Worm (Caenorhabditis elegans): Measurements from ENCODE around the gene faah-5.
"Not testable (repeated sequence)": the region's sequence is repeated elsewhere in the genome, so short reads cannot be mapped to it uniquely, and the experiment has no call there.

Gene faah-5

DNA sequence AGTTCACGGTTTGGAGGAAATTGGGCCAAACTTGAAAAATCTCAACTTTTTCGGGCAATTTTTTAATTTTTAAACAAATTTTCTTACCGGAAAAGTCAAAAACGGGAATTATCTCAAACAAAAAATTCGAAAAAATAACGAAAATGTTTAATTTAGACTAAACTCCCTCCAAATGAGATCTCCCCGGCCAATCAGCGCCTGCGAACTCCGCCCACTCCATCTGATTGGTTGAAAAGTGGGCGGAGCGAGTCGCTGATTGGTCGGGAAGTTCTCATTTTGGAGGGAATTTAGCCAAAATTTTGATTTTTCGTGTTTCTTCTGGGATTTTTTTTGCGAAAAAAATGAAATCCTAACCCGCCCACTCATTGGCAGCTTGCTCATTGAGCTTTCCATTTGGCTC is 5.4 kb upstream of the faah-5 start:
- TF ChIP-seq ham-2 (GFP tag; optimal IDR thresholded peaks at IDR 0.05) (no peak), M03D4.4 (tag; optimal IDR thresholded peaks at IDR 0.05) (no peak), tbx-8 (GFP tag; optimal IDR thresholded peaks at IDR 0.05) (no peak), lin-13 (tag; optimal IDR thresholded peaks at IDR 0.05) (no peak), ces-1 (GFP tag; optimal IDR thresholded peaks at IDR 0.05) (no peak), unc-120 (tag; optimal IDR thresholded peaks at IDR 0.05; ENCODE audit: poor library complexity, severe bottlenecking) (no peak), nhr-28 (tag; optimal IDR thresholded peaks at IDR 0.05) (no peak), hlh-1 (tag; optimal IDR thresholded peaks at IDR 0.05) (no peak), pha-4 (tag; optimal IDR thresholded peaks at IDR 0.05) (no peak), zip-8 (tag; optimal IDR thresholded peaks at IDR 0.05) (no peak), nhr-237 (tag; optimal IDR thresholded peaks at IDR 0.05) (no peak), sem-2 (GFP tag; optimal IDR thresholded peaks at IDR 0.05) (no peak), nhr-2 (tag; optimal IDR thresholded peaks at IDR 0.05) (no peak), ceh-43 (GFP tag; optimal IDR thresholded peaks at IDR 0.05) (no peak), ztf-11 (tag; optimal IDR thresholded peaks at IDR 0.05) (no peak), sptf-1 (tag; optimal IDR thresholded peaks at IDR 0.05) (no peak)

DNA sequence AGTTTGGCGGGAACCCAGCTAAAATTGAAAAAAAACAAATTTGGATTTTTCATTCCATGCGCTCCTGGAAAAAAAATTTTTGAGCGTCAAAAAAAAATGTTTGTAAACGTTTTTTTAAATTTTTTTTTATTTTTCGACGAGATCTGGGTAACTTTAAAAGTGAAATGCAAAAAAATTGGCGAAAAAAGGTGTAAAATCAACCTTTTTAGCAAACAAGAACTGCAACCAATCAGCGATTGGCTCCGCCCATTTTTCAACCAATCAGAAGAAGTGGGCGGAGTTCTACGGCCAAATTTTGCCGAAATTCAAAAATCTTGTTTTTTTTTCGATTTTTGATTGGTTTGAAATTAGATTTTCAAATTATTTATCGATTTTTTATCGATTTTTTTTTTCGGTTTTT is 4.3 kb upstream of the faah-5 start:
- TF ChIP-seq mls-2 (tag; optimal IDR thresholded peaks at IDR 0.05) (no peak), nhr-76 (tag; optimal IDR thresholded peaks at IDR 0.05) (no peak), nhr-28 (tag; optimal IDR thresholded peaks at IDR 0.05) (no peak), zip-8 (tag; optimal IDR thresholded peaks at IDR 0.05) (no peak), lin-32 (GFP tag; optimal IDR thresholded peaks at IDR 0.05) (no peak), ztf-11 (tag; optimal IDR thresholded peaks at IDR 0.05) (no peak), nhr-237 (tag; optimal IDR thresholded peaks at IDR 0.05) (no peak), mab-5 (tag; optimal IDR thresholded peaks at IDR 0.05) (no peak), cnd-1 (tag; optimal IDR thresholded peaks at IDR 0.05) (no peak), mep-1 (tag; optimal IDR thresholded peaks at IDR 0.05) (no peak), pha-4 (tag; optimal IDR thresholded peaks at IDR 0.05) (no peak), snpc-4 (tag; optimal IDR thresholded peaks at IDR 0.05) (no peak), unc-120 (tag; optimal IDR thresholded peaks at IDR 0.05; ENCODE audit: poor library complexity, severe bottlenecking) (no peak)

DNA sequence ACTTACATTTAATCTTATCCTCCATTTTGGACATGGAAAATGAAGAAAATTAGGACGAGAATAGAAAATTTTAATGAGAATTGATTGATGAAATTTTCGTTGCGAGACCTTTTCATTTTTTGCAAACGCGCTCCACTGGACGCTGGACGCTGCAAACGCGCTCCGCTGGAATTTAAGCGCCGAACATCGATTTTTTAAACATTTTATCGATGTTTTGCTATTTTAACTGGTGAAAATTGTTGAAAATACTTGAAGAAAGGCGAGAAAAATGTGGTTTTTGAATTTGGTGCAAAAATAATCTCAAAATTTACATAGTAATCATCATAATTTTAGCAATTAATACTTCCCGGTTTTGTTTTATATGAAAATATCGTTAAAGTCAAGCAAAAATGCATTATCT is 1.7 kb upstream of the faah-5 start, which contains the start of gene Y56A3A.41:
Gene Y56A3A.41, minus strand, starts transcription at position 101 of the 400 bp plus-strand sequence.
- TF ChIP-seq tbx-8 (GFP tag; optimal IDR thresholded peaks at IDR 0.05): no peak
- no peak for TF ChIP-seq zip-8 (tag; optimal IDR thresholded peaks at IDR 0.05)
- no peak for TF ChIP-seq elt-1 (tag; optimal IDR thresholded peaks at IDR 0.05; ENCODE audit: borderline replicate concordance, insufficient read depth)
- no peak for TF ChIP-seq snpc-4 (tag; optimal IDR thresholded peaks at IDR 0.05)
- no peak for TF ChIP-seq pha-4 (tag; optimal IDR thresholded peaks at IDR 0.05)
- TF ChIP-seq mep-1 (tag; optimal IDR thresholded peaks at IDR 0.05): no peak
- TF ChIP-seq sem-2 (GFP tag; optimal IDR thresholded peaks at IDR 0.05): no peak
- no peak for TF ChIP-seq lsy-2 (tag; optimal IDR thresholded peaks at IDR 0.05)
- no peak for TF ChIP-seq nhr-12 (tag; optimal IDR thresholded peaks at IDR 0.05)
- no peak for TF ChIP-seq mab-5 (tag; optimal IDR thresholded peaks at IDR 0.05)
- no peak for TF ChIP-seq blmp-1 (tag; optimal IDR thresholded peaks at IDR 0.05)
- no peak for TF ChIP-seq bed-3 (GFP tag; optimal IDR thresholded peaks at IDR 0.05)
- TF ChIP-seq nhr-76 (tag; optimal IDR thresholded peaks at IDR 0.05): no peak
- TF ChIP-seq hlh-1 (tag; optimal IDR thresholded peaks at IDR 0.05): no peak
- TF ChIP-seq unc-62 (GFP tag; optimal IDR thresholded peaks at IDR 0.05): no peak
- no peak for TF ChIP-seq ham-2 (GFP tag; optimal IDR thresholded peaks at IDR 0.05)
- no peak for TF ChIP-seq lin-32 (GFP tag; optimal IDR thresholded peaks at IDR 0.05)
- no peak for TF ChIP-seq mls-2 (tag; optimal IDR thresholded peaks at IDR 0.05)
- TF ChIP-seq ztf-11 (tag; optimal IDR thresholded peaks at IDR 0.05): no peak
- no peak for TF ChIP-seq cnd-1 (tag; optimal IDR thresholded peaks at IDR 0.05)

DNA sequence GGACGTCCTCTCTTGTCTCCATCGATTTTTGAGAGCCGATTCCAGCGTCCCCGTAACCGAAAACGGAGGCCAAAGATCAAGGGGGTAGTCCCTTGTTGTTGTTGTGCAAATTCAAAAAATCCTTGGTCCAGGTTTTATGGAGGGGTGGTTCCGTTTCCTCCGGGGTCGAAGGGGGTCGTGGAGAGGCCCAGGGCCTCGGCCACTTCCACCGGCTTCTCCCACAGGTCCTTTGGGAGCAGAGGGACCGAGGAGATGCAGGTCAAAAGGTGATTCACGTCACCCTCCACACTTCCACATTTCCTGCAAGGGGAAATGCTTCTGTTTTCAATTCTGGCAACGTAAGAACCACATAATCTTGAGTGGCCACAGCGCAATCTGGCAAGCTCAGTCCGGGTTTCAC is 7.5 kb downstream of the faah-5 start, which contains the start of gene fbxb-22:
Gene fbxb-22, minus strand, starts transcription at position 61 of the 400 bp plus-strand sequence.
- not testable (repeated sequence) for TF ChIP-seq snpc-4 (tag; optimal IDR thresholded peaks at IDR 0.05); ceh-43 (GFP tag; optimal IDR thresholded peaks at IDR 0.05); zip-8 (tag; optimal IDR thresholded peaks at IDR 0.05)

DNA sequence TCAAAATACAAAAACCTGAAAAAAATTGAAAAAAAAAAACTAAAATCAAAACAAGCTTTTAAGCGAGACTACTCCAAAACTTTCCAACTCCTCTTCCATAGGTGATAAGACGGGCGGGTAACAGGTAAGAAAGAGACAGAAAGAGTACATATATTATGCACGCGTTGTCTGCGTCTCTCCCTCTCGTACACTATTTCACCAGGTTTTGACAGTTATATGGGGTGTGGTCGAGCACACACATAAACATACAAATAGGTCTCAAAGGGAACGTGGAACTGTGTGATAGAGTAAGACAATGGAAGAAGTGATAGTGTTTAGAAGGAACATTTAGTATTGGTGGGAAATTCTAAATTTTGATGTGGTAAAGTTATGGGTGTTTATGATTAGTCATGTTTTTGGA is 9.7 kb downstream of the faah-5 start:
- TF ChIP-seq unc-120 (tag; optimal IDR thresholded peaks at IDR 0.05; ENCODE audit: poor library complexity, severe bottlenecking) (no peak), ceh-83 (GFP tag; optimal IDR thresholded peaks at IDR 0.05) (no peak), ham-2 (GFP tag; optimal IDR thresholded peaks at IDR 0.05) (no peak), ztf-11 (tag; optimal IDR thresholded peaks at IDR 0.05) (no peak), mab-5 (tag; optimal IDR thresholded peaks at IDR 0.05) (no peak)

Measured in whole organism, mixed stage, embryonic.